Fruit fly (Drosophila melanogaster) whole organism, embryonic: Measurements from ENCODE around the gene Cdc16.

Experiments
- B-H2 ChIP-seq: fragments of 200-800 bp; sonication (Bioruptor generic); optimal IDR thresholded peaks from 2 replicates; lab custom pipeline; 2018; ENCODE audit warnings: missing biosample characterization, mild to moderate bottlenecking, missing genetic modification characterization
- Blimp-1 ChIP-seq: fragments of 200-800 bp; sonication (Bioruptor generic); optimal IDR thresholded peaks from 3 replicates; lab custom pipeline; 2018; ENCODE audit warnings: missing biosample characterization, missing genetic modification characterization, mild to moderate bottlenecking, moderate library complexity, missing genetic modification reagents
- CG11456 ChIP-seq: fragments of 200-800 bp; sonication (Bioruptor generic); IDR thresholded peaks from 3 replicates; pipeline ENCODE4 v1.3.6; 2022; ENCODE audit warnings: missing biosample characterization, missing genetic modification characterization
- CG12104 ChIP-seq: fragments of 200-800 bp; sonication (Bioruptor generic); optimal IDR thresholded peaks from 3 replicates; lab custom pipeline; 2016; ENCODE audit warnings: missing biosample characterization, missing genetic modification characterization
- CG13424 ChIP-seq: fragments of 200-800 bp; sonication (Bioruptor generic); optimal IDR thresholded peaks from 2 replicates; lab custom pipeline; 2019; ENCODE audit warnings: missing biosample characterization, mild to moderate bottlenecking, missing genetic modification characterization, moderate library complexity
- CG15479 ChIP-seq: fragments of 200-800 bp; sonication (Bioruptor generic); optimal IDR thresholded peaks from 3 replicates; lab custom pipeline; 2019; ENCODE audit warnings: missing biosample characterization, mild to moderate bottlenecking, missing genetic modification characterization, moderate library complexity
- CG15601 ChIP-seq: fragments of 200-800 bp; sonication (Bioruptor generic); optimal IDR thresholded peaks from 3 replicates; lab custom pipeline; 2019; ENCODE audit warnings: missing biosample characterization, mild to moderate bottlenecking, missing genetic modification characterization, moderate library complexity
- CG17328 ChIP-seq: fragments of 200-800 bp; sonication (Bioruptor generic); IDR thresholded peaks from 2 replicates; pipeline ENCODE4 v1.3.6; 2022; ENCODE audit warnings: missing biosample characterization, missing genetic modification characterization
- CG17361 ChIP-seq: fragments of 200-800 bp; sonication (Bioruptor generic); IDR thresholded peaks from 3 replicates; pipeline ENCODE4 v1.3.6; 2022; ENCODE audit warnings: missing biosample characterization, missing genetic modification characterization
- CG18599 ChIP-seq: fragments of 200-800 bp; sonication (Bioruptor generic); optimal IDR thresholded peaks from 3 replicates; lab custom pipeline; 2017; ENCODE audit warnings: missing biosample characterization, missing genetic modification characterization, mild to moderate bottlenecking, moderate library complexity, missing genetic modification reagents
- CG18619 ChIP-seq: fragments of 200-800 bp; sonication (Bioruptor generic); optimal IDR thresholded peaks from 3 replicates; lab custom pipeline; 2017; ENCODE audit warnings: missing biosample characterization, mild to moderate bottlenecking, missing genetic modification characterization
- CG2202 ChIP-seq: fragments of 200-800 bp; sonication (Bioruptor generic); optimal IDR thresholded peaks from 2 replicates; lab custom pipeline; 2018; ENCODE audit warnings: missing biosample characterization, mild to moderate bottlenecking, missing genetic modification characterization
- CG3726 ChIP-seq: fragments of 200-800 bp; sonication (Bioruptor generic); IDR thresholded peaks from 3 replicates; pipeline ENCODE4, ENCODE4 v1.3.6; 2022; ENCODE audit warnings: missing biosample characterization, missing genetic modification characterization
- CG4820 ChIP-seq: fragments of 200-800 bp; sonication (Bioruptor generic); optimal IDR thresholded peaks from 3 replicates; lab custom pipeline; 2016; ENCODE audit warnings: missing biosample characterization, missing genetic modification characterization
- CG6175 ChIP-seq: fragments of 200-800 bp; sonication (Bioruptor generic); IDR thresholded peaks from 3 replicates; pipeline ENCODE4 v1.3.6; 2022; ENCODE audit warnings: missing biosample characterization, missing genetic modification characterization
- CG7963 ChIP-seq: fragments of 200-800 bp; sonication (Bioruptor generic); IDR thresholded peaks from 3 replicates; pipeline ENCODE4 v1.3.6; 2022; ENCODE audit warnings: missing biosample characterization, missing genetic modification characterization; ENCODE audit not compliant: partially characterized antibody
- CG9817 ChIP-seq: fragments of 200-800 bp; sonication (Bioruptor generic); optimal IDR thresholded peaks from 2 replicates; lab custom pipeline; 2018; ENCODE audit warnings: missing biosample characterization, mild to moderate bottlenecking, missing genetic modification characterization, moderate library complexity
- CHES-1-like ChIP-seq: fragments of 200-800 bp; sonication (Bioruptor generic); optimal IDR thresholded peaks from 2 replicates; lab custom pipeline; 2016; ENCODE audit warnings: missing biosample characterization, missing genetic modification characterization
- D19B ChIP-seq: fragments of 200-800 bp; sonication (Bioruptor generic); optimal IDR thresholded peaks from 2 replicates; lab custom pipeline; 2017; ENCODE audit warnings: missing biosample characterization, mild to moderate bottlenecking, missing genetic modification characterization
- Dek ChIP-seq: fragments of 200-800 bp; sonication (Bioruptor generic); optimal IDR thresholded peaks from 3 replicates; lab custom pipeline; 2019; ENCODE audit warnings: missing biosample characterization, mild to moderate bottlenecking, missing genetic modification characterization, moderate library complexity
- E2f1 ChIP-seq: fragments of 200-800 bp; sonication (Bioruptor generic); IDR thresholded peaks from 2 replicates; pipeline ENCODE4 v1.3.6; 2022; ENCODE audit warnings: missing biosample characterization, missing genetic modification characterization
- GATAe ChIP-seq: fragments of 200-800 bp; sonication (Bioruptor generic); conservative IDR thresholded peaks from 2 replicates; pipeline ENCODE4 v1.3.6; 2022; ENCODE audit warnings: missing biosample characterization, missing genetic modification characterization
- H15 ChIP-seq: fragments of 200-800 bp; sonication (Bioruptor generic); IDR thresholded peaks from 3 replicates; pipeline ENCODE4 v1.3.6; 2022; ENCODE audit warnings: missing biosample characterization, missing genetic modification characterization
- Hey ChIP-seq: fragments of 200-800 bp; sonication (Bioruptor generic); optimal IDR thresholded peaks from 3 replicates; lab custom pipeline; 2018; ENCODE audit warnings: missing biosample characterization, mild to moderate bottlenecking, missing genetic modification characterization
- Hr51 ChIP-seq, 2 experiments: fragments of 200-800 bp; sonication (Bioruptor generic); optimal IDR thresholded peaks; 2 replicates in 1 of 2; 3 replicates in 1 of 2; lab custom pipeline; 2016 to 2018; ENCODE audit warnings: missing biosample characterization in 2 of 2, missing genetic modification characterization in 2 of 2, mild to moderate bottlenecking in 1 of 2, moderate library complexity in 1 of 2
- Kr ChIP-seq: fragments of 200-800 bp; sonication (Bioruptor generic); optimal IDR thresholded peaks from 2 replicates; lab custom pipeline; 2017; ENCODE audit warnings: missing biosample characterization, mild to moderate bottlenecking, missing genetic modification characterization
- MBD-R2 ChIP-seq: fragments of 200-800 bp; sonication (Bioruptor generic); IDR thresholded peaks from 2 replicates; pipeline ENCODE4 v1.3.6; 2022; ENCODE audit warnings: missing biosample characterization, missing genetic modification characterization
- NFAT ChIP-seq: fragments of 200-800 bp; sonication (Bioruptor generic); IDR thresholded peaks from 2 replicates; pipeline ENCODE4 v1.3.6; 2022; ENCODE audit warnings: missing biosample characterization, missing genetic modification characterization
- Oaz ChIP-seq: fragments of 200-800 bp; sonication (Bioruptor generic); IDR thresholded peaks from 2 replicates; pipeline ENCODE4 v1.3.6; 2022; ENCODE audit warnings: missing biosample characterization, missing genetic modification characterization
- Pdp1 ChIP-seq, 2 experiments: fragments of 200-800 bp; sonication (Bioruptor generic); optimal IDR thresholded peaks; 3 replicates each; lab custom pipeline; 2016; ENCODE audit warnings: missing biosample characterization in 2 of 2, missing genetic modification characterization in 2 of 2, mild to moderate bottlenecking in 1 of 2, moderate library complexity in 1 of 2
- Ptx1 ChIP-seq: fragments of 200-800 bp; sonication (Bioruptor generic); IDR thresholded peaks from 2 replicates; pipeline ENCODE4 v1.3.6; 2022; ENCODE audit warnings: missing biosample characterization, missing genetic modification characterization
- Sin3A ChIP-seq: fragments of >200 bp; optimal IDR thresholded peaks from 2 replicates; lab custom pipeline; 2018
- YL-1 ChIP-seq: fragments of 200-800 bp; sonication (Bioruptor generic); optimal IDR thresholded peaks from 3 replicates; lab custom pipeline; 2017; ENCODE audit warnings: missing biosample characterization, mild to moderate bottlenecking, missing genetic modification characterization
- ab ChIP-seq: fragments of 200-800 bp; sonication (Bioruptor generic); optimal IDR thresholded peaks from 2 replicates; lab custom pipeline; 2016; ENCODE audit warnings: missing biosample characterization, missing genetic modification characterization
- amos ChIP-seq: fragments of 200-800 bp; sonication (Bioruptor generic); IDR thresholded peaks from 2 replicates; pipeline ENCODE4 v1.3.6; 2022; ENCODE audit warnings: missing biosample characterization, missing genetic modification characterization; ENCODE audit not compliant: partially characterized antibody
- bowl ChIP-seq: fragments of 200-800 bp; sonication (Bioruptor generic); IDR thresholded peaks from 2 replicates; pipeline ENCODE4 v1.3.6; 2022; ENCODE audit warnings: missing biosample characterization, missing genetic modification characterization
- btn ChIP-seq: fragments of 200-800 bp; sonication (Bioruptor generic); optimal IDR thresholded peaks from 2 replicates; lab custom pipeline; 2016; ENCODE audit warnings: missing biosample characterization, missing genetic modification characterization
- cas ChIP-seq: fragments of 200-800 bp; sonication (Bioruptor generic); IDR thresholded peaks from 2 replicates; pipeline ENCODE4 v1.3.6; 2022; ENCODE audit warnings: missing biosample characterization, missing genetic modification characterization
- dmrt99B ChIP-seq: fragments of 200-800 bp; sonication (Bioruptor generic); optimal IDR thresholded peaks from 2 replicates; lab custom pipeline; 2018; ENCODE audit warnings: missing biosample characterization, mild to moderate bottlenecking, missing genetic modification characterization, moderate library complexity
- dysf ChIP-seq: fragments of 200-800 bp; sonication (Bioruptor generic); IDR thresholded peaks from 3 replicates; pipeline ENCODE4 v1.3.6; 2022; ENCODE audit warnings: missing biosample characterization, missing genetic modification characterization
- en ChIP-seq: fragments of 200-800 bp; sonication (Bioruptor generic); optimal IDR thresholded peaks from 2 replicates; lab custom pipeline; 2016; ENCODE audit warnings: missing biosample characterization, missing genetic modification characterization
- hb ChIP-seq: fragments of 200-800 bp; sonication (Bioruptor generic); IDR thresholded peaks from 3 replicates; pipeline ENCODE4 v1.3.6; 2022; ENCODE audit warnings: missing biosample characterization, missing genetic modification characterization; ENCODE audit not compliant: partially characterized antibody
- jumu ChIP-seq: fragments of 200-800 bp; sonication (Bioruptor generic); optimal IDR thresholded peaks from 3 replicates; lab custom pipeline; 2016; ENCODE audit warnings: missing biosample characterization, missing genetic modification characterization
- knrl ChIP-seq: fragments of 200-800 bp; sonication (Bioruptor generic); IDR thresholded peaks from 3 replicates; pipeline ENCODE4 v1.3.6; 2022; ENCODE audit warnings: missing biosample characterization, missing genetic modification characterization; ENCODE audit not compliant: partially characterized antibody
- mirr ChIP-seq: fragments of 200-800 bp; sonication (Bioruptor generic); optimal IDR thresholded peaks from 3 replicates; lab custom pipeline; 2018; ENCODE audit warnings: missing biosample characterization, mild to moderate bottlenecking, missing genetic modification characterization
- sima ChIP-seq: fragments of 200-800 bp; sonication (Bioruptor generic); optimal IDR thresholded peaks from 2 replicates; lab custom pipeline; 2016; ENCODE audit warnings: missing biosample characterization, missing genetic modification characterization
- sr ChIP-seq: fragments of 200-800 bp; sonication (Bioruptor generic); IDR thresholded peaks from 3 replicates; pipeline ENCODE4 v1.3.6; 2022; ENCODE audit warnings: missing biosample characterization, missing genetic modification characterization
- stc ChIP-seq: fragments of 200-800 bp; sonication (Bioruptor generic); IDR thresholded peaks from 2 replicates; pipeline ENCODE4 v1.3.6; 2022; ENCODE audit warnings: missing biosample characterization, missing genetic modification characterization
- unc-4 ChIP-seq: fragments of 200-800 bp; sonication (Bioruptor generic); IDR thresholded peaks from 2 replicates; pipeline ENCODE4 v1.3.6; 2022; ENCODE audit warnings: missing biosample characterization, missing genetic modification characterization; ENCODE audit not compliant: partially characterized antibody
- vvl ChIP-seq: fragments of 200-800 bp; sonication (Bioruptor generic); IDR thresholded peaks from 2 replicates; pipeline ENCODE4 v1.3.6; 2022; ENCODE audit warnings: missing biosample characterization, missing genetic modification characterization
- wor ChIP-seq: fragments of 200-800 bp; sonication (Bioruptor generic); IDR thresholded peaks from 2 replicates; pipeline ENCODE4 v1.3.6; 2022; ENCODE audit warnings: missing biosample characterization, missing genetic modification characterization

The Cdc16 gene

DNA sequence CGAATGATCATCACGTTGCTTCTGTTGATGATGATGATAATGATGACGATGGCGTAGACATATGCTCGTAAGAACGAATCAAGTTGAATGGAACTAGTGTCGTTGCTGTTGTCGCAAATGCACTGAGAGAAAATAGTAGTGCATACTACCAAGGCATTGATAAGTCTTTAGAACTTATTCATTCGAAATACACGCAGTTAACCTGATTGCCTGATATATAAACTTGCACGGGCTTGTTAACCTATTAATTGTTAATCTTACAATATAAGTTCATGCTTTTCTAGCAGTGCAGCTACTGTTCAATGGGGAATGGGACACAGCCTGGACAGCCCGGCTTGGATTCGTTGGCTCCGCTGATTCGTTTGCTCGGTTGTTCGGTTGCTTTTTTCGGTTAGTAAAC lies 45.3 kb downstream of the Cdc16 start (continued):
- TF ChIP-seq NFAT (GFP tag; lab: Robert Waterston, UW) (peak; percentile 50), MBD-R2 (peak; percentile 45; the same call in 1 of the 2 replicates), mirr (GFP tag; lab: Kevin White, UChicago) (no peak), CG11456 (GFP tag; lab: Robert Waterston, UW) (peak; percentile 76), CG4820 (GFP tag; lab: Kevin White, UChicago) (peak; percentile 89), CG3726 (peak; percentile 60; the same call in 1 of the 3 replicates), Oaz (GFP tag; lab: Robert Waterston, UW) (peak; percentile 60), dmrt99B (tag; lab: Kevin White, UChicago) (peak; percentile 82), CHES-1-like (GFP tag; lab: Kevin White, UChicago) (peak; percentile 74), Sin3A (lab: Kevin White, UChicago) (no peak), jumu (GFP tag; lab: Kevin White, UChicago) (peak; percentile 83), GATAe (GFP tag; lab: Robert Waterston, UW) (peak; percentile 39; the same call in 1 of the 2 replicates), CG12104 (GFP tag; lab: Kevin White, UChicago) (peak; percentile 60), H15 (peak; percentile 81), CG18599 (GFP tag; lab: Kevin White, UChicago) (peak; percentile 86), amos (GFP tag; lab: Robert Waterston, UW) (no peak), YL-1 (GFP tag; lab: Kevin White, UChicago) (peak; percentile 38), knrl (GFP tag; lab: Robert Waterston, UW) (no peak), CG15601 (peak; percentile 90), stc (GFP tag; lab: Robert Waterston, UW) (peak; percentile 76), E2f1 (GFP tag; lab: Robert Waterston, UW) (peak; percentile 75), Ptx1 (GFP tag; lab: Robert Waterston, UW) (peak; percentile 73), sr (GFP tag; lab: Robert Waterston, UW) (no peak; the same call in 2 of the 3 replicates), CG18619 (peak; percentile 69), cas (no peak), vvl (GFP tag; lab: Robert Waterston, UW) (peak; percentile 90), hb (no peak), dysf (GFP tag; lab: Robert Waterston, UW) (peak; percentile 89), Dek (tag; lab: Kevin White, UChicago) (peak; percentile 69), CG15479 (no peak), sima (peak; percentile 30), CG7963 (GFP tag; lab: Robert Waterston, UW) (no peak), CG13424 (peak; percentile 79), ab (GFP tag; lab: Kevin White, UChicago) (peak; percentile 83), CG9817 (tag; lab: Kevin White, UChicago) (peak; percentile 74), CG17328 (GFP tag; lab: Robert Waterston, UW) (peak; percentile 77), btn (peak; percentile 75), bowl (GFP tag; lab: Robert Waterston, UW) (no peak), Hey (tag; lab: Kevin White, UChicago) (no peak), D19B (GFP tag; lab: Kevin White, UChicago) (peak; percentile 58), Hr51 (GFP tag; optimal IDR thresholded peaks at IDR 0.05; lab: Kevin White, UChicago) (peak; percentile 65 to 70), wor (GFP tag; lab: Robert Waterston, UW) (peak; percentile 56; the same call in 1 of the 2 replicates), en (GFP tag; lab: Kevin White, UChicago) (peak; percentile 76), B-H2 (no peak), CG6175 (GFP tag; lab: Robert Waterston, UW) (peak; percentile 56; the same call in 1 of the 3 replicates), CG17361 (GFP tag; lab: Robert Waterston, UW) (peak; percentile 86), CG2202 (tag; lab: Kevin White, UChicago) (peak; percentile 92), unc-4 (GFP tag; lab: Robert Waterston, UW) (no peak), Blimp-1 (GFP tag; lab: Kevin White, UChicago) (peak; percentile 89), Pdp1 (GFP tag; optimal IDR thresholded peaks at IDR 0.05; lab: Kevin White, UChicago) (peak; percentile 84 to 86), Kr (GFP tag; lab: Kevin White, UChicago) (no peak)
